Worm (Caenorhabditis elegans) whole organism, mixed stage, embryonic: ENCODE data around the gene Y69A2AR.47.
A peak's percentile ranks its signal among the peaks of the same experiment; 100 is the strongest.

ENCODE experiments used
- blmp-1 ChIP-seq: fragments of 150-350 bp; optimal IDR thresholded peaks from 2 replicates; lab custom pipeline; 2014; ENCODE audit warnings: missing biosample characterization, missing genetic modification characterization
- lin-13 ChIP-seq: fragments of 150-350 bp; optimal IDR thresholded peaks from 2 replicates; lab custom pipeline; 2014; ENCODE audit warnings: missing biosample characterization, missing genetic modification characterization
- lsy-2 ChIP-seq: fragments of 150-350 bp; optimal IDR thresholded peaks from 2 replicates; lab custom pipeline; 2014; ENCODE audit warnings: missing biosample characterization, missing genetic modification characterization
- mep-1 ChIP-seq: fragments of 150-350 bp; optimal IDR thresholded peaks from 2 replicates; lab custom pipeline; 2017; ENCODE audit warnings: missing biosample characterization, missing genetic modification reagents, missing genetic modification characterization, inconsistent platforms
- mls-2 ChIP-seq: sonication (generic microtip); optimal IDR thresholded peaks from 2 replicates; lab custom pipeline; 2016; ENCODE audit warnings: mild to moderate bottlenecking, missing genetic modification characterization, moderate library complexity, missing compliant biosample characterization
- nhr-12 ChIP-seq: fragments of 150-350 bp; optimal IDR thresholded peaks from 2 replicates; lab custom pipeline; 2014; ENCODE audit warnings: missing biosample characterization, missing genetic modification characterization
- nhr-237 ChIP-seq: fragments of 150-350 bp; optimal IDR thresholded peaks from 2 replicates; lab custom pipeline; 2014; ENCODE audit warnings: missing biosample characterization, missing genetic modification characterization
- pha-4 ChIP-seq: fragments of 150-350 bp; optimal IDR thresholded peaks from 2 replicates; lab custom pipeline; 2018; ENCODE audit warnings: missing biosample characterization, missing genetic modification reagents, missing genetic modification characterization
- snpc-4 ChIP-seq: fragments of 150-350 bp; optimal IDR thresholded peaks from 2 replicates; lab custom pipeline; 2014; ENCODE audit warnings: missing biosample characterization, missing genetic modification characterization
- unc-62 ChIP-seq: fragments of 150-350 bp; optimal IDR thresholded peaks from 2 replicates; lab custom pipeline; 2014; ENCODE audit warnings: missing biosample characterization, missing genetic modification reagents, missing genetic modification characterization

DNA sequence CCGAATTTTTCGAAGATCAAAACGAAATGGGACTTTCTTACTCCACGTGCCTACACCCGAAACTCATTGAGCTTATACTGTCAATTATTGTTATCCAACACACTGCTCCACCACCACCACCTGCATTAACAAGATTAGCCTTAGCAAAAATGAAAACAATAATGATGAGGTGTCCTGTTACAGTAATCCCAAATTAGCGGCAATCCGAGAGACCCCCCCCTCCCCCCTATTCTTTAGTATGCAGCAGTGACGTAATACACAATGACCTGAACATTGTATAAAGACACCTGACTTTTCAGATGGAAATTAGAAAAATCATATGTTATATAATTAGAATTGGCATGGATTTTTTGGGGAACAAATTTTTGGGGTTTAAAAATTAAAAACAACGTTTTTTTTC is 37.5 kb downstream of the Y69A2AR.47 start:
- TF ChIP-seq unc-62 (GFP tag; lab: Kevin White, UChicago) (no peak), pha-4 (tag; lab: Kevin White, UChicago) (no peak), blmp-1 (tag; lab: Kevin White, UChicago) (no peak), mls-2 (tag; lab: Kevin White, UChicago) (no peak), mep-1 (tag; lab: Kevin White, UChicago) (no peak), lin-13 (tag; lab: Kevin White, UChicago) (no peak), lsy-2 (peak; percentile 60), nhr-237 (no peak), nhr-12 (no peak), snpc-4 (no peak)
